Worm (Caenorhabditis elegans): ENCODE measurements around the gene glr-2.
"Not testable (repeated sequence)": the region's sequence is repeated elsewhere in the genome, so short reads cannot be mapped to it uniquely, and the experiment has no call there.

glr-2 gene

ce11 chrIII:7128601-7129000, 16.2 kb downstream of the glr-2 start, which contains the start of gene viro-2:
viro-2 (plus strand) TSS chrIII:7128901.
- TF ChIP-seq scrt-1 (GFP tag; IDR thresholded peaks at IDR 0.05); tbx-37 (GFP tag; conservative IDR thresholded peaks at IDR 0.05); pes-1 (GFP tag; IDR thresholded peaks at IDR 0.05): not testable (repeated sequence)

ce11 chrIII:7124364-7124763, 20.4 kb downstream of the glr-2 start, which contains the start of gene B0280.2:
B0280.2 (plus strand) TSS chrIII:7124664.
- TF ChIP-seq ceh-36 (tag; optimal IDR thresholded peaks at IDR 0.05): no peak
- no peak for TF ChIP-seq pes-1 (GFP tag; IDR thresholded peaks at IDR 0.05)
- no peak for TF ChIP-seq F13C5.2 (tag; optimal IDR thresholded peaks at IDR 0.05)
- TF ChIP-seq sea-1 (GFP tag; conservative IDR thresholded peaks at IDR 0.05): no peak
- no peak for TF ChIP-seq hnd-1 (tag; optimal IDR thresholded peaks at IDR 0.05)
- TF ChIP-seq hmbx-1 (tag; optimal IDR thresholded peaks at IDR 0.05): no peak
- TF ChIP-seq ama-1 (optimal IDR thresholded peaks at IDR 0.05): no peak
- TF ChIP-seq ceh-13 (GFP tag; optimal IDR thresholded peaks at IDR 0.05): no peak
- no peak for TF ChIP-seq tra-4 (tag; optimal IDR thresholded peaks at IDR 0.05)
- no peak for TF ChIP-seq tbx-11 (GFP tag; IDR thresholded peaks at IDR 0.05)

DNA sequence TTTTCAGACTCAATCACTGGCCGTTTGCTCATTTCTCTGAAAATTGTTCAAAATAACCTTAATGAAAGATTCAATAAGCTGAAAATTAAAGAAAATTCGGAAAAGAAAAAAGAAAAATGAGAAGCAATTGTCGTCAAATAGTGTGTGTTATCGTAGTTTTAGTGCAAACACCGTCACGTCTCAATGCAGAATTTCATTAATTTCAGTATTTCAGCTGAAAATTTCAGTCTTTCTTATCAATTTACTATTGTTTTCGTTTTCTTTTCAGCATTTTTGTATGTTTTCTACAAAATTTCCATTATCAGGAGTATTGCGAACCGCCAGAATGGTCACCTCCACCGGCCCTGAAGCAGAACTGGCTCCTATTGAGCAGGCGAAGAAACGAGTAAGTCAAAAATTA, 21.9 kb downstream of the glr-2 start, which contains the start of the genes B0280.9 and rpia-1:
Gene B0280.9, minus strand, starts transcription at position 36 of the 400 bp plus-strand sequence.
Gene rpia-1, plus strand, starts transcription at position 269 of the 400 bp plus-strand sequence.
- no peak for TF ChIP-seq ama-1 (optimal IDR thresholded peaks at IDR 0.05)

DNA sequence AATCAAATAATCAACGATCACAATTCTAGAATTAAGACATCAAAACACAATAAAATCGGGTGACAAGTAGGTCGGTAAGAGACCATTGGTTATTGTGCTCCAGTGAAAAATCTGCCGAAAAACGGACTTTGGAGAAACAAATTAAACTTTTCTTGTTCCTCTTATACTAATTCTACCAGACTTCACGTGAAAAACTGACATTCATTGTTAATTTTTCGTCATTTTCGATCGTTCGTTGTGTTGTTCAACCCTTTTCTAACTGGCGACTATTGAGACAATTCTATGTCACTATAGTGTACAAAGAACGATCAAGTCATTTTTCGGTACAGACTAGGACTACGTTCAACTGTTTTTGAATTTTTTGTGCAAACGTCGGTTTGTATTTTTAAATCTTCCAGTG, 24.3 kb downstream of the glr-2 start:
- no peak for TF ChIP-seq sea-1 (GFP tag; conservative IDR thresholded peaks at IDR 0.05)
- no peak for TF ChIP-seq ets-7 (tag; optimal IDR thresholded peaks at IDR 0.05)
- no peak for TF ChIP-seq B0310.2 (tag; optimal IDR thresholded peaks at IDR 0.05)
- no peak for TF ChIP-seq hnd-1 (tag; optimal IDR thresholded peaks at IDR 0.05)
- no peak for TF ChIP-seq flt-1 (GFP tag; IDR thresholded peaks at IDR 0.05)
- TF ChIP-seq ama-1 (optimal IDR thresholded peaks at IDR 0.05): no peak
- TF ChIP-seq aly-1 (tag; optimal IDR thresholded peaks at IDR 0.05): no peak
- no peak for TF ChIP-seq ceh-13 (GFP tag; optimal IDR thresholded peaks at IDR 0.05)
- TF ChIP-seq scrt-1 (GFP tag; IDR thresholded peaks at IDR 0.05): no peak
- TF ChIP-seq F13C5.2 (tag; optimal IDR thresholded peaks at IDR 0.05): no peak
- TF ChIP-seq hmbx-1 (tag; optimal IDR thresholded peaks at IDR 0.05): no peak
- TF ChIP-seq pes-1 (GFP tag; IDR thresholded peaks at IDR 0.05): no peak
- TF ChIP-seq hmg-4 (GFP tag; optimal IDR thresholded peaks at IDR 0.05): no peak
- TF ChIP-seq tbx-11 (GFP tag; IDR thresholded peaks at IDR 0.05): no peak
- TF ChIP-seq ceh-36 (tag; optimal IDR thresholded peaks at IDR 0.05): no peak

DNA sequence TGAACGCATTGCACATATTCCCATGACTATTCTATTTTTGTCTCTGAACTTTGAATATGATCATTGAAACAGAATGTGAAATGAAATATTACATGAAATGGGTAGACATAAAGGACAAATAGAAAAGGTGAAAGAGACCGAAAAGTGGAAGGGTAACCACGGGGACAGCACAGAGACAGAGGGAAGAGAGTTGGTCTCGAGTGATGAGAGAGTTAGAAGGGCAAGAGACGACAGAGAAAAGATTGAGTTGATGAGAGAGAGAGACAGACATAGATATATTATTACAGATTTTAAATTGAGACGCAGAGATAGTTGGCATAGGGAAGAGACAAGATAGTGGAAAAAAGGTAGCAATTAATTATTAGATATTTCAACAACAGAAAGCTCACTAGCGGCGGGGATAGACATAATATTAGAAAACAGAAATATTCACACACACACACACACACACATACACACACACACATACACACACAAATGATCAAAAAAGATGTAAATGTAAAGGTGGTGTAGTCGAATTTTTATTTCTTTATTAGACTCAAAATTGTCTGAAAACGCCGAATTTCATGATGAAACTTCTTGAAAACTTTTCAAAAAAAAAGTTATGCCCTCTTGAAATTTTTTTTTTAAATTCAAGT, 28.0 kb downstream of the glr-2 start:
- no peak for TF ChIP-seq F13C5.2 (tag; optimal IDR thresholded peaks at IDR 0.05)
- no peak for TF ChIP-seq ceh-13 (GFP tag; optimal IDR thresholded peaks at IDR 0.05)
- TF ChIP-seq ets-7 (tag; optimal IDR thresholded peaks at IDR 0.05): no peak

DNA sequence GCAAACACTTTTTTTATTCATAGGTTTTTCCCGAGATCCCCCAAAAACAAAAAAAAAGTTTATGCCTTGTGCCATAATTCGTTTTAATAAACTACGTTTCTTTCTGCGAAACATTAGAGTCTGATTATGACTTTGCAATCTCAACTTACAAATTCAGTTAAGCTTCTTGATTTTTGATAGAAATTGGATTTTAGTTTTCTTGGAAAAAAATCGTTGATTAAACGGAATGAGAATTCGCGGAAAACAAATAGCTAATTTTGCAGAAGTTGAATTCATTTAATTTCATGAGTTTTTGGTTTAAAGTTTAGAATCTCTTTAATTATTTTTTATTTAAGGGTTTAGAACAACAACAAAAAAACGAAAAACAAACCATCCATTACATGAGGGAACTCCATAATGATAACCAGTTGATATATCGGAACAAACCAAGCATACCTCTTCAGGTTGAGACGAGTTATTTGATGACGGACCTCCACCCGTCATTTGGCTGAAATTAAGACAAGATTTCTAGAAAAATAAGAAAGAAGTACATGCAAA, 29.7 kb downstream of the glr-2 start, which contains the start of gene nhr-10:
Gene nhr-10, minus strand, starts transcription at position 487 of the 537 bp plus-strand sequence.
- TF ChIP-seq pes-1 (GFP tag; IDR thresholded peaks at IDR 0.05): no peak
- no peak for TF ChIP-seq scrt-1 (GFP tag; IDR thresholded peaks at IDR 0.05)
- no peak for TF ChIP-seq hnd-1 (tag; optimal IDR thresholded peaks at IDR 0.05)
- no peak for TF ChIP-seq tra-4 (tag; optimal IDR thresholded peaks at IDR 0.05)
- TF ChIP-seq hmg-4 (GFP tag; optimal IDR thresholded peaks at IDR 0.05): no peak
- TF ChIP-seq ceh-13 (GFP tag; optimal IDR thresholded peaks at IDR 0.05): no peak
- no peak for TF ChIP-seq ama-1 (optimal IDR thresholded peaks at IDR 0.05)
- TF ChIP-seq flt-1 (GFP tag; IDR thresholded peaks at IDR 0.05): no peak
- no peak for TF ChIP-seq ets-7 (tag; optimal IDR thresholded peaks at IDR 0.05)
- TF ChIP-seq aly-1 (tag; optimal IDR thresholded peaks at IDR 0.05): no peak
- TF ChIP-seq tbx-37 (GFP tag; conservative IDR thresholded peaks at IDR 0.05): no peak

DNA sequence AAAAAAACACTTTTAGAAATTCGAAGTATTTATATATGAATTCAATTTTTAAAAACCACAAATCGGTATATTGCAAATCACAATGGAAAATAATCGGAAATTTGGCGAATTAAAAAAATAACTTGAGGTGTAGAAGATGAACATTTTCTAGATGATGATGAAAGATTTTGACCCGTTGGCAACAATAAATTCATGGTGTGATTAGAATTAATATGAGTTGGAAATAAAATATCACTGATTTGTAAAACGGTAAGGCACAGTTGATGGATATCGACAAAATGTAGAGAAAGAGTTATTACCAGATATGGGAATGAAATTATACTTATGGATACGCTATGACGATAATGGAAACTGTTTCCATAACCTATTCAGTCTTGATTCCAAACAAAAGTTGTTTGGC, 32.5 kb downstream of the glr-2 start:
- no peak for TF ChIP-seq hmbx-1 (tag; optimal IDR thresholded peaks at IDR 0.05)
- no peak for TF ChIP-seq tbx-37 (GFP tag; conservative IDR thresholded peaks at IDR 0.05)
- no peak for TF ChIP-seq tbx-11 (GFP tag; IDR thresholded peaks at IDR 0.05)

DNA sequence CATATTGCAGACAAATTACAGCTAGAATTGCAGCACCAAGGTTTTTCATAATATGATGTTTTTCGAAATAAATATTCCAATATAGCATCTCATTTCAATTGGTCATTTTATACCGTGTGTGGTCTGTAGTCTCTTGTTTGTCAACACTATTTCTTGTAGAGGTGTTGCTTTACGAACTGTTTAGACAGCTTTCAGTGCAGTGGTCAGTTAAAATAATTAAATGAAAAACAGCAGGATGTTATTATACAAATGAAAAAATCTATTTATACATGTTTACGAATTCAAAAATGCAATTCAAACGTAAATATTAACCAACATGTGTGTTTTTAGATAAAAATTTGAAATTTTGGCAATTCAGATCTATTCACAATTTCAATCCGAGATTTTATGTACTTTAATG, 33.0 kb downstream of the glr-2 start, which contains the start of gene B0280.7:
Gene B0280.7, minus strand, starts transcription at position 101 of the 400 bp plus-strand sequence.
- no peak for TF ChIP-seq hmbx-1 (tag; optimal IDR thresholded peaks at IDR 0.05)
- no peak for TF ChIP-seq sea-1 (GFP tag; conservative IDR thresholded peaks at IDR 0.05)
- no peak for TF ChIP-seq B0310.2 (tag; optimal IDR thresholded peaks at IDR 0.05)
- no peak for TF ChIP-seq ama-1 (optimal IDR thresholded peaks at IDR 0.05)
- no peak for TF ChIP-seq tbx-37 (GFP tag; conservative IDR thresholded peaks at IDR 0.05)
- TF ChIP-seq tra-4 (tag; optimal IDR thresholded peaks at IDR 0.05): no peak
- TF ChIP-seq ceh-36 (tag; optimal IDR thresholded peaks at IDR 0.05): no peak
- TF ChIP-seq aly-1 (tag; optimal IDR thresholded peaks at IDR 0.05): no peak
- no peak for TF ChIP-seq ets-7 (tag; optimal IDR thresholded peaks at IDR 0.05)
- no peak for TF ChIP-seq pes-1 (GFP tag; IDR thresholded peaks at IDR 0.05)
- TF ChIP-seq flt-1 (GFP tag; IDR thresholded peaks at IDR 0.05): no peak
- TF ChIP-seq hmg-4 (GFP tag; optimal IDR thresholded peaks at IDR 0.05): no peak
- no peak for TF ChIP-seq hnd-1 (tag; optimal IDR thresholded peaks at IDR 0.05)
- TF ChIP-seq ceh-13 (GFP tag; optimal IDR thresholded peaks at IDR 0.05): no peak
- TF ChIP-seq tbx-11 (GFP tag; IDR thresholded peaks at IDR 0.05): no peak
- TF ChIP-seq F13C5.2 (tag; optimal IDR thresholded peaks at IDR 0.05): no peak
- no peak for TF ChIP-seq scrt-1 (GFP tag; IDR thresholded peaks at IDR 0.05)

Measured in whole organism, early embryonic.